ENCODE assay signal across 1 fruit fly cellular context in the genomic region with DNA sequence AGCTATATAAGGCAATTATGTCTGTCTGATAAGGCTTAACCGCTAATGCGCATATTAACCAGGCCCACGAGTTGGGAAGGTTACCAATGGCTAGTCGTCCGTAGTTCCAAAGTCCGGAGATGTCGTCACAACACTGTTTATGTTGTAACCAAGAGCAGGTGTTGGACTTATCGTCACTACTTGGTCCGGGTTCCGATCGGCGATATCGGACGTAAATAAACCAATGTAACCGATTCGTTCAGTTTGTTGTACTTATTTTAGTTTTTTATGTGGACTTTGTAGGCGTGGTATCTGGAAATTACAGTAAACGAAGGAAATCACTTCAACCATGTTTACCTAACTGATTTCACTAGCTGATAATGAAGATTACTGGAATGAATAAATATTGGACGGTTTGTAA.
A peak's percentile ranks its signal among the peaks of the same experiment; 100 is the strongest.
TF ChIP-seq lines count a peak whose summit lies in the region.

No protein-coding gene starts in this region.

TF ChIP-seq in whole organism, embryonic, 481 proteins besides CTCF, POLR2A, EP300 and RAD21 (continued from another document and continues in another):
- peak; percentile 35 for TF ChIP-seq Sox100B (GFP tag; optimal IDR thresholded peaks at IDR 0.05; lab: Kevin White, UChicago)
- no peak for TF ChIP-seq CG32772 (GFP tag; IDR thresholded peaks at IDR 0.05; lab: Robert Waterston, UW)
- TF ChIP-seq nerfin-1 (tag; optimal IDR thresholded peaks at IDR 0.05; lab: Kevin White, UChicago): peak; percentile 12
- TF ChIP-seq CG9797 (GFP tag; optimal IDR thresholded peaks at IDR 0.05; lab: Kevin White, UChicago): no peak
- TF ChIP-seq CG18599 (GFP tag; optimal IDR thresholded peaks at IDR 0.05; lab: Kevin White, UChicago): peak; percentile 9
- peak in 1 of 2 experiments; percentile 32 for TF ChIP-seq bsh (GFP tag; optimal IDR thresholded peaks at IDR 0.05; lab: Kevin White, UChicago)
- TF ChIP-seq CG15269 (tag; optimal IDR thresholded peaks at IDR 0.05; lab: Kevin White, UChicago): peak; percentile 12
- no peak for TF ChIP-seq CG12659 (GFP tag; optimal IDR thresholded peaks at IDR 0.05; lab: Kevin White, UChicago)
- peak; percentile 66 for TF ChIP-seq CG10543 (GFP tag; optimal IDR thresholded peaks at IDR 0.05; lab: Kevin White, UChicago)
- peak; percentile 96 for TF ChIP-seq exex (tag; optimal IDR thresholded peaks at IDR 0.05; lab: Kevin White, UChicago)
- peak; percentile 56 for TF ChIP-seq Asciz (GFP tag; optimal IDR thresholded peaks at IDR 0.05; lab: Kevin White, UChicago)
- TF ChIP-seq CG2202 (tag; optimal IDR thresholded peaks at IDR 0.05; lab: Kevin White, UChicago): peak; percentile 24
- TF ChIP-seq CG17568 (GFP tag; optimal IDR thresholded peaks at IDR 0.05; lab: Kevin White, UChicago): peak; percentile 9
- no peak for TF ChIP-seq CG6175 (GFP tag; IDR thresholded peaks at IDR 0.05; lab: Robert Waterston, UW)
- TF ChIP-seq ems (GFP tag; optimal IDR thresholded peaks at IDR 0.05; lab: Kevin White, UChicago): no peak
- TF ChIP-seq CG17912 (GFP tag; optimal IDR thresholded peaks at IDR 0.05; lab: Kevin White, UChicago): no peak
- peak; percentile 4 for TF ChIP-seq gro (GFP tag; optimal IDR thresholded peaks at IDR 0.05; lab: Kevin White, UChicago)
- no peak for TF ChIP-seq Rfx (GFP tag; IDR thresholded peaks at IDR 0.05; lab: Robert Waterston, UW)
- peak; percentile 6 for TF ChIP-seq CG1529 (GFP tag; optimal IDR thresholded peaks at IDR 0.05; lab: Kevin White, UChicago)
- TF ChIP-seq scrt (GFP tag; optimal IDR thresholded peaks at IDR 0.05; lab: Kevin White, UChicago): no peak
- TF ChIP-seq pho (GFP tag; optimal IDR thresholded peaks at IDR 0.05; lab: Kevin White, UChicago): no peak
- TF ChIP-seq HHEX (GFP tag; optimal IDR thresholded peaks at IDR 0.05; lab: Kevin White, UChicago): no peak
- no peak for TF ChIP-seq NfI (GFP tag; optimal IDR thresholded peaks at IDR 0.05; lab: Kevin White, UChicago)
- TF ChIP-seq CG1602 (GFP tag; optimal IDR thresholded peaks at IDR 0.05; lab: Kevin White, UChicago): no peak
- TF ChIP-seq mirr (GFP tag; optimal IDR thresholded peaks at IDR 0.05; lab: Kevin White, UChicago): peak; percentile 92
- TF ChIP-seq jumu (GFP tag; optimal IDR thresholded peaks at IDR 0.05; lab: Kevin White, UChicago): no peak
- peak; percentile 62 for TF ChIP-seq ATbp (GFP tag; optimal IDR thresholded peaks at IDR 0.05; lab: Kevin White, UChicago)
- no peak for TF ChIP-seq tgo (GFP tag; IDR thresholded peaks at IDR 0.05; lab: Robert Waterston, UW)
- no peak for TF ChIP-seq hkb (optimal IDR thresholded peaks at IDR 0.05; lab: Kevin White, UChicago)
- peak; percentile 42; the same call in 1 of the 2 replicates for TF ChIP-seq hkb (GFP tag; IDR thresholded peaks at IDR 0.05; lab: Robert Waterston, UW)
- no peak for TF ChIP-seq ken (GFP tag; IDR thresholded peaks at IDR 0.05; lab: Robert Waterston, UW)
- peak; percentile 28 for TF ChIP-seq CG4707 (GFP tag; optimal IDR thresholded peaks at IDR 0.05; lab: Kevin White, UChicago)
- TF ChIP-seq CG9932 (GFP tag; IDR thresholded peaks at IDR 0.05; lab: Robert Waterston, UW): no peak
- TF ChIP-seq CG2875 (GFP tag; optimal IDR thresholded peaks at IDR 0.05; lab: Kevin White, UChicago): peak; percentile 38
- no peak for TF ChIP-seq Mes4 (GFP tag; optimal IDR thresholded peaks at IDR 0.05; lab: Kevin White, UChicago)
- peak in 1 of 3 experiments; percentile 5 for TF ChIP-seq lola (GFP tag; optimal IDR thresholded peaks at IDR 0.05; lab: Kevin White, UChicago)
- TF ChIP-seq Blimp-1 (GFP tag; optimal IDR thresholded peaks at IDR 0.05; lab: Kevin White, UChicago): peak; percentile 30
- no peak for TF ChIP-seq CG31388 (GFP tag; optimal IDR thresholded peaks at IDR 0.05; lab: Kevin White, UChicago)
- TF ChIP-seq bowl (GFP tag; IDR thresholded peaks at IDR 0.05; lab: Robert Waterston, UW): no peak
- peak; percentile 13 for TF ChIP-seq CrebB (tag; optimal IDR thresholded peaks at IDR 0.05; lab: Kevin White, UChicago)
- peak; percentile 62 for TF ChIP-seq sqz (GFP tag; optimal IDR thresholded peaks at IDR 0.05; lab: Kevin White, UChicago)
- TF ChIP-seq grn (GFP tag; optimal IDR thresholded peaks at IDR 0.05; lab: Kevin White, UChicago): peak; percentile 94
- no peak for TF ChIP-seq CG11504 (tag; optimal IDR thresholded peaks at IDR 0.05; lab: Kevin White, UChicago)
- TF ChIP-seq cg (GFP tag; optimal IDR thresholded peaks at IDR 0.05; lab: Kevin White, UChicago): no peak
- TF ChIP-seq lab (GFP tag; optimal IDR thresholded peaks at IDR 0.05; lab: Kevin White, UChicago): peak; percentile 29
- peak; percentile 42 for TF ChIP-seq CG13424 (tag; optimal IDR thresholded peaks at IDR 0.05; lab: Kevin White, UChicago)
- no peak for TF ChIP-seq gcm2 (GFP tag; optimal IDR thresholded peaks at IDR 0.05; lab: Kevin White, UChicago)
- TF ChIP-seq Hr78 (GFP tag; optimal IDR thresholded peaks at IDR 0.05; lab: Kevin White, UChicago): no peak
- peak; percentile 55 for TF ChIP-seq CG7745 (tag; optimal IDR thresholded peaks at IDR 0.05; lab: Kevin White, UChicago)
- TF ChIP-seq CG6254 (GFP tag; optimal IDR thresholded peaks at IDR 0.05; lab: Kevin White, UChicago): peak; percentile 47
- no peak for TF ChIP-seq gsb (GFP tag; IDR thresholded peaks at IDR 0.05; lab: Robert Waterston, UW)
- peak; percentile 39 for TF ChIP-seq CG17385 (GFP tag; optimal IDR thresholded peaks at IDR 0.05; lab: Kevin White, UChicago)
- TF ChIP-seq Atf6 (GFP tag; IDR thresholded peaks at IDR 0.05; lab: Robert Waterston, UW): no peak
- TF ChIP-seq crol (GFP tag; IDR thresholded peaks at IDR 0.05; lab: Robert Waterston, UW): no peak
- no peak for TF ChIP-seq CG9876 (GFP tag; optimal IDR thresholded peaks at IDR 0.05; lab: Kevin White, UChicago)
- peak in 1 of 2 experiments; percentile 16 for TF ChIP-seq Eip74EF (GFP tag; optimal IDR thresholded peaks at IDR 0.05; lab: Kevin White, UChicago)
- no peak for TF ChIP-seq Dip2 (GFP tag; IDR thresholded peaks at IDR 0.05; lab: Robert Waterston, UW)
- peak; percentile 25 for TF ChIP-seq salm (tag; optimal IDR thresholded peaks at IDR 0.05; lab: Kevin White, UChicago)
- no peak for TF ChIP-seq tna (GFP tag; IDR thresholded peaks at IDR 0.05; lab: Robert Waterston, UW; ENCODE audit: partially characterized antibody)
- peak; percentile 32 for TF ChIP-seq CG2678 (tag; optimal IDR thresholded peaks at IDR 0.05; lab: Kevin White, UChicago)
- TF ChIP-seq org-1 (GFP tag; optimal IDR thresholded peaks at IDR 0.05; lab: Kevin White, UChicago): no peak
- no peak for TF ChIP-seq Gug (GFP tag; IDR thresholded peaks at IDR 0.05; lab: Robert Waterston, UW)
- TF ChIP-seq GATAe (GFP tag; conservative IDR thresholded peaks at IDR 0.05; lab: Robert Waterston, UW): no peak
- TF ChIP-seq CG34376 (GFP tag; optimal IDR thresholded peaks at IDR 0.05; lab: Kevin White, UChicago): peak; percentile 74
- no peak for TF ChIP-seq tio (GFP tag; optimal IDR thresholded peaks at IDR 0.05; lab: Kevin White, UChicago)
- TF ChIP-seq dmrt11E (tag; optimal IDR thresholded peaks at IDR 0.05; lab: Kevin White, UChicago): peak; percentile 25
- no peak for TF ChIP-seq CG6689 (GFP tag; IDR thresholded peaks at IDR 0.05; lab: Robert Waterston, UW)
- peak; percentile 65 for TF ChIP-seq kni (GFP tag; optimal IDR thresholded peaks at IDR 0.05; lab: Kevin White, UChicago)
- TF ChIP-seq CG13296 (GFP tag; optimal IDR thresholded peaks at IDR 0.05; lab: Kevin White, UChicago): peak; percentile 55
- TF ChIP-seq sens-2 (GFP tag; IDR thresholded peaks at IDR 0.05; lab: Robert Waterston, UW): peak; percentile 80
- no peak for TF ChIP-seq CG31224 (GFP tag; IDR thresholded peaks at IDR 0.05; lab: Robert Waterston, UW)
- TF ChIP-seq CG4328 (GFP tag; optimal IDR thresholded peaks at IDR 0.05; lab: Kevin White, UChicago): peak; percentile 34
- no peak for TF ChIP-seq az2 (GFP tag; optimal IDR thresholded peaks at IDR 0.05; lab: Kevin White, UChicago)
- no peak for TF ChIP-seq insv (GFP tag; optimal IDR thresholded peaks at IDR 0.05; lab: Kevin White, UChicago)
- TF ChIP-seq cwo (GFP tag; optimal IDR thresholded peaks at IDR 0.05; lab: Kevin White, UChicago): no peak
- TF ChIP-seq CG14710 (tag; optimal IDR thresholded peaks at IDR 0.05; lab: Kevin White, UChicago): peak; percentile 9
- no peak for TF ChIP-seq sob (GFP tag; IDR thresholded peaks at IDR 0.05; lab: Robert Waterston, UW)
- peak; percentile 2 for TF ChIP-seq dmrt99B (tag; optimal IDR thresholded peaks at IDR 0.05; lab: Kevin White, UChicago)
- TF ChIP-seq Meics (GFP tag; optimal IDR thresholded peaks at IDR 0.05; lab: Kevin White, UChicago): peak; percentile 55
- TF ChIP-seq CG9817 (tag; optimal IDR thresholded peaks at IDR 0.05; lab: Kevin White, UChicago): no peak
- TF ChIP-seq Xrp1 (GFP tag; IDR thresholded peaks at IDR 0.05; lab: Robert Waterston, UW): no peak
- TF ChIP-seq Six4 (GFP tag; optimal IDR thresholded peaks at IDR 0.05; lab: Kevin White, UChicago): no peak
- no peak for TF ChIP-seq zf30C (GFP tag; optimal IDR thresholded peaks at IDR 0.05; lab: Kevin White, UChicago)
- TF ChIP-seq Fer1 (GFP tag; optimal IDR thresholded peaks at IDR 0.05; lab: Kevin White, UChicago): peak; percentile 21
- TF ChIP-seq CG3281 (GFP tag; optimal IDR thresholded peaks at IDR 0.05; lab: Kevin White, UChicago): no peak
- no peak for TF ChIP-seq CG12744 (GFP tag; optimal IDR thresholded peaks at IDR 0.05; lab: Kevin White, UChicago)
- peak; percentile 35 for TF ChIP-seq sd (tag; optimal IDR thresholded peaks at IDR 0.05; lab: Kevin White, UChicago)
- no peak for TF ChIP-seq zfh2 (GFP tag; optimal IDR thresholded peaks at IDR 0.05; lab: Kevin White, UChicago)
- TF ChIP-seq Pdp1 (GFP tag; optimal IDR thresholded peaks at IDR 0.05; lab: Kevin White, UChicago): peak in 1 of 2 experiments; percentile 84
- no peak for TF ChIP-seq disco-r (GFP tag; optimal IDR thresholded peaks at IDR 0.05; lab: Kevin White, UChicago)
- peak; percentile 47 for TF ChIP-seq CG33557 (GFP tag; optimal IDR thresholded peaks at IDR 0.05; lab: Kevin White, UChicago)
- peak; percentile 64 for TF ChIP-seq BtbVII (GFP tag; optimal IDR thresholded peaks at IDR 0.05; lab: Kevin White, UChicago)
- no peak for TF ChIP-seq phol (tag; optimal IDR thresholded peaks at IDR 0.05; lab: Kevin White, UChicago)
- peak; percentile 84 for TF ChIP-seq run (tag; optimal IDR thresholded peaks at IDR 0.05; lab: Kevin White, UChicago)
- peak; percentile 14 for TF ChIP-seq CG10209 (GFP tag; optimal IDR thresholded peaks at IDR 0.05; lab: Kevin White, UChicago)
- peak; percentile 71 for TF ChIP-seq CG15601 (tag; optimal IDR thresholded peaks at IDR 0.05; lab: Kevin White, UChicago)
- no peak for TF ChIP-seq fu2 (GFP tag; optimal IDR thresholded peaks at IDR 0.05; lab: Kevin White, UChicago)
- no peak for TF ChIP-seq CG18262 (tag; optimal IDR thresholded peaks at IDR 0.05; lab: Kevin White, UChicago)
- TF ChIP-seq Hey (tag; optimal IDR thresholded peaks at IDR 0.05; lab: Kevin White, UChicago): no peak
- TF ChIP-seq pros (GFP tag; optimal IDR thresholded peaks at IDR 0.05; lab: Kevin White, UChicago): no peak
- TF ChIP-seq CG13624 (GFP tag; optimal IDR thresholded peaks at IDR 0.05; lab: Kevin White, UChicago): peak; percentile 22
- TF ChIP-seq unpg (GFP tag; optimal IDR thresholded peaks at IDR 0.05; lab: Kevin White, UChicago): peak; percentile 13
- peak; percentile 14 for TF ChIP-seq CG12299 (tag; optimal IDR thresholded peaks at IDR 0.05; lab: Kevin White, UChicago)
- TF ChIP-seq CG5180 (GFP tag; optimal IDR thresholded peaks at IDR 0.05; lab: Kevin White, UChicago): peak; percentile 47
- no peak for TF ChIP-seq CG11398 (GFP tag; optimal IDR thresholded peaks at IDR 0.05; lab: Kevin White, UChicago)
- no peak for TF ChIP-seq CG4820 (GFP tag; optimal IDR thresholded peaks at IDR 0.05; lab: Kevin White, UChicago)
- peak; percentile 0 for TF ChIP-seq Hmr (GFP tag; optimal IDR thresholded peaks at IDR 0.05; lab: Kevin White, UChicago)
- TF ChIP-seq Dfd (GFP tag; optimal IDR thresholded peaks at IDR 0.05; lab: Kevin White, UChicago): no peak
- TF ChIP-seq ash1 (GFP tag; optimal IDR thresholded peaks at IDR 0.05; lab: Kevin White, UChicago): no peak
- TF ChIP-seq CG17359 (tag; optimal IDR thresholded peaks at IDR 0.05; lab: Kevin White, UChicago): peak; percentile 11
- TF ChIP-seq eyg (GFP tag; optimal IDR thresholded peaks at IDR 0.05; lab: Kevin White, UChicago): no peak
- no peak for TF ChIP-seq CG8765 (GFP tag; IDR thresholded peaks at IDR 0.05; lab: Robert Waterston, UW)
- TF ChIP-seq sc (optimal IDR thresholded peaks at IDR 0.05; lab: Kevin White, UChicago): no peak
- no peak for TF ChIP-seq sc (GFP tag; optimal IDR thresholded peaks at IDR 0.05; lab: Kevin White, UChicago)
- TF ChIP-seq sug (tag; optimal IDR thresholded peaks at IDR 0.05; lab: Kevin White, UChicago): peak; percentile 51
- no peak for TF ChIP-seq H15 (GFP tag; IDR thresholded peaks at IDR 0.05; lab: Robert Waterston, UW)
- TF ChIP-seq CG34422 (GFP tag; IDR thresholded peaks at IDR 0.05; lab: Robert Waterston, UW): no peak
- TF ChIP-seq ranshi (GFP tag; IDR thresholded peaks at IDR 0.05; lab: Robert Waterston, UW): no peak
- peak; percentile 15 for TF ChIP-seq CG1603 (tag; optimal IDR thresholded peaks at IDR 0.05; lab: Kevin White, UChicago)
- TF ChIP-seq nom (GFP tag; optimal IDR thresholded peaks at IDR 0.05; lab: Kevin White, UChicago): peak; percentile 87
- peak; percentile 18 for TF ChIP-seq pfk (GFP tag; optimal IDR thresholded peaks at IDR 0.05; lab: Kevin White, UChicago)
- TF ChIP-seq dati (GFP tag; IDR thresholded peaks at IDR 0.05; lab: Robert Waterston, UW): no peak
- peak; percentile 8 for TF ChIP-seq gcm (GFP tag; optimal IDR thresholded peaks at IDR 0.05; lab: Kevin White, UChicago)
- TF ChIP-seq Dek (tag; optimal IDR thresholded peaks at IDR 0.05; lab: Kevin White, UChicago): no peak
- no peak for TF ChIP-seq CG12104 (GFP tag; optimal IDR thresholded peaks at IDR 0.05; lab: Kevin White, UChicago)
- no peak for TF ChIP-seq croc (GFP tag; conservative IDR thresholded peaks at IDR 0.05; lab: Robert Waterston, UW)
- peak; percentile 40 for TF ChIP-seq wek (GFP tag; optimal IDR thresholded peaks at IDR 0.05; lab: Kevin White, UChicago)
- peak; percentile 15 for TF ChIP-seq gem (tag; optimal IDR thresholded peaks at IDR 0.05; lab: Kevin White, UChicago)
- no peak for TF ChIP-seq Stat92E (GFP tag; optimal IDR thresholded peaks at IDR 0.05; lab: Kevin White, UChicago)
- TF ChIP-seq Atf3 (GFP tag; optimal IDR thresholded peaks at IDR 0.05; lab: Kevin White, UChicago): no peak
- TF ChIP-seq otp (GFP tag; IDR thresholded peaks at IDR 0.05; lab: Robert Waterston, UW): no peak
- no peak for TF ChIP-seq CG7556 (GFP tag; optimal IDR thresholded peaks at IDR 0.05; lab: Kevin White, UChicago)
- TF ChIP-seq CG1832 (GFP tag; optimal IDR thresholded peaks at IDR 0.05; lab: Kevin White, UChicago): no peak
